Fruit fly (Drosophila melanogaster) whole organism, embryonic: ENCODE measurements around the gene CG14965.

Experiments used
- B-H2 ChIP-seq: fragments of 200-800 bp; sonication (Bioruptor generic); optimal IDR thresholded peaks from 2 replicates; lab custom pipeline; 2018; ENCODE audit warnings: missing biosample characterization, mild to moderate bottlenecking, missing genetic modification characterization
- CG10959 ChIP-seq: fragments of 200-800 bp; sonication (Bioruptor generic); IDR thresholded peaks from 2 replicates; pipeline ENCODE4 v1.3.6; 2022; ENCODE audit warnings: missing biosample characterization, missing genetic modification characterization
- CG10979 ChIP-seq: fragments of 200-800 bp; sonication (Bioruptor generic); optimal IDR thresholded peaks from 2 replicates; lab custom pipeline; 2018; ENCODE audit warnings: missing biosample characterization, mild to moderate bottlenecking, missing genetic modification characterization, moderate library complexity
- CG11723 ChIP-seq: fragments of 200-800 bp; sonication (Bioruptor generic); optimal IDR thresholded peaks from 2 replicates; lab custom pipeline; 2017; ENCODE audit warnings: missing biosample characterization, mild to moderate bottlenecking, missing genetic modification characterization
- CG13424 ChIP-seq: fragments of 200-800 bp; sonication (Bioruptor generic); optimal IDR thresholded peaks from 2 replicates; lab custom pipeline; 2019; ENCODE audit warnings: missing biosample characterization, mild to moderate bottlenecking, missing genetic modification characterization, moderate library complexity
- CG14014 ChIP-seq: fragments of 200-800 bp; sonication (Bioruptor generic); IDR thresholded peaks from 2 replicates; pipeline ENCODE4 v1.3.6; 2022; ENCODE audit warnings: missing biosample characterization, missing genetic modification characterization
- CG14860 ChIP-seq: fragments of 200-800 bp; sonication (Bioruptor generic); IDR thresholded peaks from 3 replicates; pipeline ENCODE4 v1.3.6; 2022; ENCODE audit warnings: missing biosample characterization, missing genetic modification characterization; ENCODE audit not compliant: partially characterized antibody
- CG15514 ChIP-seq: fragments of 200-800 bp; sonication (Bioruptor generic); optimal IDR thresholded peaks from 3 replicates; lab custom pipeline; 2017; ENCODE audit warnings: missing biosample characterization, missing genetic modification characterization, mild to moderate bottlenecking, moderate library complexity, missing genetic modification reagents
- CG17912 ChIP-seq: fragments of 200-800 bp; sonication (Bioruptor generic); optimal IDR thresholded peaks from 2 replicates; lab custom pipeline; 2018; ENCODE audit warnings: missing biosample characterization, mild to moderate bottlenecking, missing genetic modification characterization
- CG18599 ChIP-seq: fragments of 200-800 bp; sonication (Bioruptor generic); optimal IDR thresholded peaks from 3 replicates; lab custom pipeline; 2017; ENCODE audit warnings: missing biosample characterization, missing genetic modification characterization, mild to moderate bottlenecking, moderate library complexity, missing genetic modification reagents
- CG2678 ChIP-seq: fragments of 200-800 bp; sonication (Bioruptor generic); optimal IDR thresholded peaks from 3 replicates; lab custom pipeline; 2019; ENCODE audit warnings: missing biosample characterization, mild to moderate bottlenecking, missing genetic modification characterization, moderate library complexity
- CG4707 ChIP-seq: fragments of 200-800 bp; sonication (Bioruptor generic); optimal IDR thresholded peaks from 2 replicates; lab custom pipeline; 2018; ENCODE audit warnings: missing biosample characterization, mild to moderate bottlenecking, missing genetic modification characterization, moderate library complexity
- CG5245 ChIP-seq: fragments of 200-800 bp; sonication (Bioruptor generic); optimal IDR thresholded peaks from 3 replicates; lab custom pipeline; 2016; ENCODE audit warnings: missing biosample characterization, missing genetic modification characterization
- CG6791 ChIP-seq: fragments of 200-800 bp; sonication (Bioruptor generic); IDR thresholded peaks from 3 replicates; pipeline ENCODE4 v1.3.6; 2022; ENCODE audit warnings: missing biosample characterization, missing genetic modification characterization; ENCODE audit not compliant: partially characterized antibody
- CG8359 ChIP-seq: fragments of 200-800 bp; sonication (Bioruptor generic); optimal IDR thresholded peaks from 2 replicates; lab custom pipeline; 2017; ENCODE audit warnings: missing biosample characterization, mild to moderate bottlenecking, missing genetic modification characterization, borderline replicate concordance
- CG8765 ChIP-seq: fragments of 200-800 bp; sonication (Bioruptor generic); IDR thresholded peaks from 2 replicates; pipeline ENCODE4 v1.3.6; 2022; ENCODE audit warnings: missing biosample characterization, missing genetic modification characterization
- CG9437 ChIP-seq: fragments of 200-800 bp; sonication (Bioruptor generic); optimal IDR thresholded peaks from 2 replicates; lab custom pipeline; 2018; ENCODE audit warnings: missing biosample characterization, mild to moderate bottlenecking, missing genetic modification characterization
- CG9797 ChIP-seq: fragments of 200-800 bp; sonication (Bioruptor generic); optimal IDR thresholded peaks from 3 replicates; lab custom pipeline; 2018; ENCODE audit warnings: missing biosample characterization, mild to moderate bottlenecking, missing genetic modification characterization
- CoRest ChIP-seq: fragments of 200-800 bp; sonication (Bioruptor generic); optimal IDR thresholded peaks from 3 replicates; lab custom pipeline; 2018; ENCODE audit warnings: missing biosample characterization, mild to moderate bottlenecking, missing genetic modification characterization, moderate library complexity
- Ets97D ChIP-seq: fragments of 200-800 bp; sonication (Bioruptor generic); optimal IDR thresholded peaks from 3 replicates; lab custom pipeline; 2016; ENCODE audit warnings: missing biosample characterization, missing genetic modification characterization
- H15 ChIP-seq: fragments of 200-800 bp; sonication (Bioruptor generic); IDR thresholded peaks from 3 replicates; pipeline ENCODE4 v1.3.6; 2022; ENCODE audit warnings: missing biosample characterization, missing genetic modification characterization
- HmgZ ChIP-seq: fragments of 200-800 bp; sonication (Bioruptor generic); optimal IDR thresholded peaks from 2 replicates; lab custom pipeline; 2018; ENCODE audit warnings: missing biosample characterization, mild to moderate bottlenecking, missing genetic modification characterization
- Hr78 ChIP-seq, 2 experiments: fragments of 200-800 bp in 1 of 2; fragments of >200 bp in 1 of 2; sonication (Bioruptor generic) in 1 of 2; optimal IDR thresholded peaks; 2 replicates each; lab custom pipeline; 2017 to 2019; ENCODE audit warnings: missing biosample characterization in 2 of 2, missing genetic modification characterization in 2 of 2, mild to moderate bottlenecking in 1 of 2, moderate library complexity in 1 of 2
- Kr ChIP-seq: fragments of 200-800 bp; sonication (Bioruptor generic); optimal IDR thresholded peaks from 2 replicates; lab custom pipeline; 2017; ENCODE audit warnings: missing biosample characterization, mild to moderate bottlenecking, missing genetic modification characterization
- Med ChIP-seq: fragments of 200-800 bp; sonication (Bioruptor generic); peaks from one replicate; lab custom pipeline; 2016; ENCODE audit warnings: missing biosample characterization, missing genetic modification characterization, mild to moderate bottlenecking, inconsistent platforms, moderate library complexity
- Myb ChIP-seq: fragments of 200-800 bp; sonication (Bioruptor generic); optimal IDR thresholded peaks from 2 replicates; lab custom pipeline; 2016; ENCODE audit warnings: missing biosample characterization, missing genetic modification characterization
- NC2β ChIP-seq: fragments of 200-800 bp; sonication (Bioruptor generic); optimal IDR thresholded peaks from 2 replicates; lab custom pipeline; 2016; ENCODE audit warnings: missing biosample characterization, missing genetic modification characterization
- Neu2 ChIP-seq: fragments of 200-800 bp; sonication (Bioruptor generic); optimal IDR thresholded peaks from 3 replicates; lab custom pipeline; 2016; ENCODE audit warnings: missing biosample characterization, missing genetic modification characterization, borderline replicate concordance
- Pdp1 ChIP-seq, 2 experiments: fragments of 200-800 bp; sonication (Bioruptor generic); optimal IDR thresholded peaks; 3 replicates each; lab custom pipeline; 2016; ENCODE audit warnings: missing biosample characterization in 2 of 2, missing genetic modification characterization in 2 of 2, mild to moderate bottlenecking in 1 of 2, moderate library complexity in 1 of 2
- Side ChIP-seq: fragments of 200-800 bp; sonication (Bioruptor generic); optimal IDR thresholded peaks from 2 replicates; lab custom pipeline; 2016; ENCODE audit warnings: missing biosample characterization, missing genetic modification characterization
- Sry-δ ChIP-seq: fragments of 200-800 bp; sonication (Bioruptor generic); optimal IDR thresholded peaks from 2 replicates; lab custom pipeline; 2016; ENCODE audit warnings: missing biosample characterization, missing genetic modification characterization
- Xbp1 ChIP-seq: fragments of 200-800 bp; sonication (Bioruptor generic); optimal IDR thresholded peaks from 3 replicates; lab custom pipeline; 2016; ENCODE audit warnings: missing biosample characterization, mild to moderate bottlenecking, missing genetic modification characterization
- bowl ChIP-seq: fragments of 200-800 bp; sonication (Bioruptor generic); IDR thresholded peaks from 2 replicates; pipeline ENCODE4 v1.3.6; 2022; ENCODE audit warnings: missing biosample characterization, missing genetic modification characterization
- btn ChIP-seq: fragments of 200-800 bp; sonication (Bioruptor generic); optimal IDR thresholded peaks from 2 replicates; lab custom pipeline; 2016; ENCODE audit warnings: missing biosample characterization, missing genetic modification characterization
- cad ChIP-seq: fragments of >200 bp; optimal IDR thresholded peaks from 2 replicates; lab custom pipeline; 2017; ENCODE audit warnings: missing biosample characterization, missing genetic modification characterization
- chn ChIP-seq: fragments of 200-800 bp; sonication (Bioruptor generic); optimal IDR thresholded peaks from 2 replicates; lab custom pipeline; 2016; ENCODE audit warnings: missing biosample characterization, missing genetic modification characterization
- crc ChIP-seq: fragments of 200-800 bp; sonication (Bioruptor generic); optimal IDR thresholded peaks from 2 replicates; lab custom pipeline; 2016; ENCODE audit warnings: missing biosample characterization, missing genetic modification characterization
- crp ChIP-seq, 2 experiments: fragments of 200-800 bp; sonication (Bioruptor generic); optimal IDR thresholded peaks; 2 replicates in 1 of 2; 3 replicates in 1 of 2; lab custom pipeline; 2017; ENCODE audit warnings: missing biosample characterization in 2 of 2, missing genetic modification characterization in 2 of 2, mild to moderate bottlenecking in 1 of 2, moderate library complexity in 1 of 2
- emc ChIP-seq: fragments of 200-800 bp; sonication (Bioruptor generic); optimal IDR thresholded peaks from 2 replicates; lab custom pipeline; 2016; ENCODE audit warnings: missing biosample characterization, missing genetic modification characterization
- en ChIP-seq: fragments of 200-800 bp; sonication (Bioruptor generic); optimal IDR thresholded peaks from 2 replicates; lab custom pipeline; 2016; ENCODE audit warnings: missing biosample characterization, missing genetic modification characterization
- eyg ChIP-seq: fragments of 200-800 bp; sonication (Bioruptor generic); optimal IDR thresholded peaks from 3 replicates; lab custom pipeline; 2016; ENCODE audit warnings: missing biosample characterization, missing genetic modification characterization
- gcm2 ChIP-seq: fragments of 200-800 bp; sonication (Bioruptor generic); optimal IDR thresholded peaks from 2 replicates; lab custom pipeline; 2016; ENCODE audit warnings: missing biosample characterization, missing genetic modification characterization
- maf-S ChIP-seq: fragments of 200-800 bp; sonication (Bioruptor generic); optimal IDR thresholded peaks from 2 replicates; lab custom pipeline; 2016; ENCODE audit warnings: missing biosample characterization, missing genetic modification characterization
- pum ChIP-seq: fragments of 200-800 bp; sonication (Bioruptor generic); optimal IDR thresholded peaks from 2 replicates; lab custom pipeline; 2016; ENCODE audit warnings: missing biosample characterization, missing genetic modification characterization
- row ChIP-seq: fragments of 200-800 bp; sonication (Bioruptor generic); IDR thresholded peaks from 3 replicates; pipeline ENCODE4 v1.3.6; 2022; ENCODE audit warnings: missing biosample characterization, missing genetic modification characterization
- salm ChIP-seq: fragments of 200-800 bp; sonication (Bioruptor generic); optimal IDR thresholded peaks from 2 replicates; lab custom pipeline; 2018; ENCODE audit warnings: missing biosample characterization, mild to moderate bottlenecking, missing genetic modification characterization
- schlank ChIP-seq: fragments of 200-800 bp; sonication (Bioruptor generic); optimal IDR thresholded peaks from 2 replicates; lab custom pipeline; 2018; ENCODE audit warnings: missing biosample characterization, mild to moderate bottlenecking, missing genetic modification characterization
- sqz ChIP-seq: fragments of 200-800 bp; sonication (Bioruptor generic); optimal IDR thresholded peaks from 3 replicates; lab custom pipeline; 2018; ENCODE audit warnings: missing biosample characterization, mild to moderate bottlenecking, missing genetic modification characterization
- stc ChIP-seq: fragments of 200-800 bp; sonication (Bioruptor generic); IDR thresholded peaks from 2 replicates; pipeline ENCODE4 v1.3.6; 2022; ENCODE audit warnings: missing biosample characterization, missing genetic modification characterization
- zen2 ChIP-seq: fragments of 200-800 bp; sonication (Bioruptor generic); IDR thresholded peaks from 3 replicates; pipeline ENCODE4 v1.3.6; 2022; ENCODE audit warnings: missing biosample characterization, missing genetic modification characterization; ENCODE audit not compliant: partially characterized antibody

CG14965 gene

dm6 chr3L:3179474-3179873 is 12.8 kb downstream of the CG14965 start (continued):
- TF ChIP-seq crp (GFP tag; optimal IDR thresholded peaks at IDR 0.05; lab: Kevin White, UChicago) (peak in 1 of 2 experiments; percentile 2), emc (GFP tag; lab: Kevin White, UChicago) (no peak), CG10979 (peak; percentile 92), chn (GFP tag; lab: Kevin White, UChicago) (peak; percentile 79), Med (peak; percentile 97), stc (GFP tag; lab: Robert Waterston, UW) (peak; percentile 85), CG14860 (GFP tag; lab: Robert Waterston, UW) (no peak), CG13424 (tag; lab: Kevin White, UChicago) (peak; percentile 81), gcm2 (peak; percentile 83), CG18599 (GFP tag; lab: Kevin White, UChicago) (peak; percentile 91), schlank (tag; lab: Kevin White, UChicago) (peak; percentile 68), CG5245 (peak; percentile 84), crc (GFP tag; lab: Kevin White, UChicago) (peak; percentile 78), cad (GFP tag; lab: Kevin White, UChicago) (no peak), Pdp1 (GFP tag; optimal IDR thresholded peaks at IDR 0.05; lab: Kevin White, UChicago) (peak in 1 of 2 experiments; percentile 89), CG14014 (GFP tag; lab: Robert Waterston, UW) (peak; percentile 89), CG17912 (GFP tag; lab: Kevin White, UChicago) (no peak), CG2678 (tag; lab: Kevin White, UChicago) (peak; percentile 93), CG15514 (GFP tag; lab: Kevin White, UChicago) (peak; percentile 82), Kr (no peak), btn (GFP tag; lab: Kevin White, UChicago) (peak; percentile 66), CG6791 (GFP tag; lab: Robert Waterston, UW) (no peak), zen2 (no peak), H15 (GFP tag; lab: Robert Waterston, UW) (peak; percentile 89), CG9437 (peak; percentile 63), Xbp1 (peak; percentile 85), Ets97D (GFP tag; lab: Kevin White, UChicago) (peak; percentile 46), Neu2 (GFP tag; lab: Kevin White, UChicago) (no peak), CG8765 (peak; percentile 71), row (GFP tag; lab: Robert Waterston, UW) (peak; percentile 95), bowl (peak; percentile 44; the same call in 1 of the 2 replicates), CG10959 (GFP tag; lab: Robert Waterston, UW) (peak; percentile 61), NC2β (peak; percentile 52), Sry-δ (GFP tag; lab: Kevin White, UChicago) (no peak), eyg (GFP tag; lab: Kevin White, UChicago) (peak; percentile 78), B-H2 (GFP tag; lab: Kevin White, UChicago) (no peak), CG11723 (peak; percentile 68), Myb (peak; percentile 48), Hr78 (GFP tag; optimal IDR thresholded peaks at IDR 0.05; lab: Kevin White, UChicago) (no peak), maf-S (GFP tag; lab: Kevin White, UChicago) (peak; percentile 80), CG4707 (peak; percentile 63), CG8359 (GFP tag; lab: Kevin White, UChicago) (peak; percentile 79), salm (tag; lab: Kevin White, UChicago) (no peak), CG9797 (no peak), Side (GFP tag; lab: Kevin White, UChicago) (peak; percentile 86), pum (GFP tag; lab: Kevin White, UChicago) (peak; percentile 77), sqz (no peak), en (GFP tag; lab: Kevin White, UChicago) (peak; percentile 79), CoRest (tag; lab: Kevin White, UChicago) (no peak), HmgZ (tag; lab: Kevin White, UChicago) (peak; percentile 85)
